Fruit fly (Drosophila melanogaster) whole organism: Measurements from ENCODE around the gene Eig71Ek.
A peak's percentile ranks its signal among the peaks of the same experiment; 100 is the strongest.

Source experiments
- CG8478 ChIP-seq: fragments of >200 bp; optimal IDR thresholded peaks from 2 replicates; lab custom pipeline; 2018; ENCODE audit warnings: inconsistent platforms
- Dll ChIP-seq: fragments of >200 bp; optimal IDR thresholded peaks from 2 replicates; lab custom pipeline; 2017
- EcR ChIP-seq, 2 experiments: fragments of >200 bp; optimal IDR thresholded peaks; 2 replicates each; lab custom pipeline; 2017; ENCODE audit warnings: missing biosample characterization in 2 of 2, missing genetic modification characterization in 2 of 2, missing genetic modification reagents in 2 of 2
- pan ChIP-seq: fragments of >200 bp; optimal IDR thresholded peaks from 2 replicates; lab custom pipeline; 2017
- psq ChIP-seq: fragments of >200 bp; optimal IDR thresholded peaks from 2 replicates; lab custom pipeline; 2017
- usp ChIP-seq: fragments of >200 bp; optimal IDR thresholded peaks from 2 replicates; lab custom pipeline; 2017; ENCODE audit warnings: missing biosample characterization, missing genetic modification characterization, mixed read lengths

Gene Eig71Ek

DNA sequence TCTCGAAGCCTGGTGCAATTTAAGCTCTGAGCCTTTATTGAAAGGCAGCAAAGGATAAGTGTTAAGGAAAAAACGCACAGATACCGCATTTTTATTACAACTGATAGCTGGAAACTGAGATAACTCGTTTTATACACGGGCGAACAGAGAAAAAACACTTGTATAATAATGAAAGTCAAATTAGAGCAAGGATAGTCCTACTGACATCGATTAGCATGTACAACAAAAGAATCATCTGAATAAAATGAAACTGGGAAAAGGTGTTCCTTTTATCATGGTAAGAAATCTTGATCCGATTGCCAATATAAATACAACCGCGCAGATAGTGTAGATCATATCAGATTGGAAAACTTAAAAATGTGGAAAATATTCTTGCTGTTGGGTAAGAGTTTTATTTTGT, at the start of gene Eig71Ek, which contains the start of gene Eig71Ej:
Eig71Ek (plus strand) TSS at position 334 of the 400 bp plus-strand sequence.
Eig71Ej (minus strand) TSS at position 101 of the 400 bp plus-strand sequence.
- TF ChIP-seq CG8478 (lab: Kevin White, UChicago): no peak
- no peak for TF ChIP-seq psq
- no peak for TF ChIP-seq pan (lab: Kevin White, UChicago)
- TF ChIP-seq EcR (GFP tag; optimal IDR thresholded peaks at IDR 0.05; lab: Kevin White, UChicago): no peak
- TF ChIP-seq Dll: no peak

DNA sequence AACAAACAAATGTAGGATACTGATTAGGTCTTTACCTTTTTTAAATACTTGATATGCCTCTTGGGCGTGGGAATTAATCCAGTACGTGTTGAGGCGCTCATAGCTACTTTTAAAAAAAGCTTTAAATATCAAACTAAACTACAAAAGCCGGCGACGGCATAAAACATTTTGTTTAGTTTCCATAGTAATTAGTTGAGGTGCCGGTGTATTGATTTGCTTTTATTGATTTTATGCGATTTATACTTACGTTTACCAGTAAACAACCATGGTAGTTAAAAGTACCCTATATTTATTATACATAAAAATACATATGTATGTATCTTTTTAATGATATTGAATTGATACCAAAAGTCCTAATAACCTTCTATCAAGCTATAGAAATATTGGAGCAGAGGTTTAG, 48.3 kb upstream of the Eig71Ek start, which contains the start of gene CG13449:
CG13449 (minus strand) TSS at position 101 of the 400 bp plus-strand sequence.
- TF ChIP-seq CG8478 (lab: Kevin White, UChicago): no peak
- TF ChIP-seq Dll: no peak
- no peak for TF ChIP-seq usp (GFP tag; lab: Kevin White, UChicago)
- no peak for TF ChIP-seq pan (lab: Kevin White, UChicago)
- no peak for TF ChIP-seq EcR (GFP tag; optimal IDR thresholded peaks at IDR 0.05; lab: Kevin White, UChicago)
- TF ChIP-seq psq: no peak

DNA sequence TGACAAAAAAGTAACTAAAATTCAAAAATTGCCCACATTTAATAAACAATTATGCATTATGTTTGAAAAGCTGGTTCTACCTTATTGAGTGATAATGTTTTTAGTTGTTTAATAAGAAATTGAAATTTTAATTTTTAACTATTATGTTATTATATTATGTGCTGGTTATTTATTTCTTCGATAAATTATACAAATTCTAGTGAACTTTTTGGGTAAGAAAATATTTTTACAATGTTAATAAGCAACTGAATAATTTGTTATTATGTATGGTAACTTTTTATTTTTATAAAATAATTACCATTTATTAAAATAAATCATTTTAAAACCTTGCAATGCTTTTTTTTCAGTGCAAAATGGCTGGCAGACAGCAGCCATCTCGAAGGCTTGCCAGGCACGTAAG, 44.6 kb upstream of the Eig71Ek start:
- no peak for TF ChIP-seq usp (GFP tag; lab: Kevin White, UChicago)
- TF ChIP-seq pan (lab: Kevin White, UChicago): no peak
- no peak for TF ChIP-seq psq
- TF ChIP-seq Dll: no peak
- TF ChIP-seq EcR (GFP tag; optimal IDR thresholded peaks at IDR 0.05; lab: Kevin White, UChicago): no peak
- no peak for TF ChIP-seq CG8478 (lab: Kevin White, UChicago)

DNA sequence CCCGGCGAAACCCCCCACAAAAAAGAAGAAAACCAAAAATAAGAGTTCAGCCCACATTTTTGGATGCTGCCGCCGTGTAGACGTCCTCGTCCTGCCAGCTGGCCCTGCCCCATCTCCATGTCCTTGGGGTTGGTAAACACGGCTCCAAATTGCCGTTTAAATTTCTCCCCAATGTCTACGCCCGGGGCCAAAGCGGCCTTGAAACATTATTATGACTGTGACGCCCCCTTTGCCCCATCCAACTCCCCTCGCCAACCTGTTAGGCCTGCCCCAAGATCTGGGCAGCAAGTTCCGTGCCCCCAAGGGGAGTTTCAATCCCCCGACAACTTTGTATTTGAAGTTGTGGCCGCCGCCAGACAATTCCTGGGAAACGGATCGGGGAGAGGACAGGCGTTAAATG, 44.1 kb upstream of the Eig71Ek start:
- TF ChIP-seq usp (GFP tag; lab: Kevin White, UChicago) (no peak), Dll (no peak)

DNA sequence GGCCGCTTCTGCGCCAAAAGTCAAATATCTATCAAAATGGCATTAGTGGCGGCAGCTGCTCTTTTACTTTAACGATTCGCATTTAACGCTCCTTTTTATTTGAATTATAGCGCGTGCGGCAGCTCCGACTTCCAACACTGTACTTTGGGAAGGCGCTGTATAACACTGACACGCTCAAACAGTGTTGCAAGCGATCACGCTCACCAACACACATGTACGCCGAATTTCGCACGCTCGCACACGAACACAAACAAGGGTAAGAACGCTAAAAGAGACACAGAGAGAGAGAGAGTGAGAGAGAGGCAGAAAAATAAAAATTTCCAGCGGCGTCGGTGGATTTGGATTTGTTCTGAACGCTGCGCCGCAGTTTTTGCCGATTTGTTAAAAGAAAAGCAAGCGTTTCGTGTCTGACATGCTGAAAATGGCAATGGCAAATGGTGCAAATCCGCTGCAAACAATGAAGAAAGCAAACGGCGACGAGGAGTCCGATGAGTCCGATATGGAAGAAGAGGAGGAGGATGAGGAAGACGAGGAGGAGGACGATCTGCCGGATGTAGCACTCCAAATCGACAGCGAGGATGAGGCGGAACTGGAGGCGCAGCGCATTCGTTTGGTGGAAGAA, 41.3 kb upstream of the Eig71Ek start, which contains the start of gene Phs:
Phs (plus strand) TSS at position 276 of the 622 bp plus-strand sequence.
- no peak for TF ChIP-seq CG8478 (lab: Kevin White, UChicago)
- no peak for TF ChIP-seq EcR (GFP tag; optimal IDR thresholded peaks at IDR 0.05; lab: Kevin White, UChicago)
- TF ChIP-seq usp (GFP tag; lab: Kevin White, UChicago): no peak
- no peak for TF ChIP-seq pan (lab: Kevin White, UChicago)
- peak; percentile 84 for TF ChIP-seq Dll
- TF ChIP-seq psq: no peak

DNA sequence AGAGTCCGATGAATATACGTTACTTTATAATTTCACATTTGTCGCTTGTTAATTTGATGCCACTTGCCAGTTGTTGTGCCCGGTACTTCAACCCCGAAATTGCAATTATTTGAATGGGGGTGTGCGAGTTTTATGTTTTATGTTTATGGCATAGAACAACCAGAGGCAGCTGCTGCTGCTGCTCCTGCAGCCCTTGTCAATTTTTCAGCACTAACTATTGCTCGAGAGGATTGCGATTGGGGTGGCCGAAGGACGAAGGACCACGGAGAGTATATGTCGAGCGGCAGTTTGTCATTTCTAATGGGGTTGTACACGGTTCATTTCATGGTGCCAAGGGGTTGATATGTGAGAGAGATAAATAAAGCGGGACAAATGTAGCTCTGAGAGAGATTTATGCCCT, 37.0 kb upstream of the Eig71Ek start:
- TF ChIP-seq psq (no peak), Dll (no peak), usp (GFP tag; lab: Kevin White, UChicago) (no peak), pan (lab: Kevin White, UChicago) (no peak), CG8478 (lab: Kevin White, UChicago) (no peak), EcR (GFP tag; optimal IDR thresholded peaks at IDR 0.05; lab: Kevin White, UChicago) (no peak)

DNA sequence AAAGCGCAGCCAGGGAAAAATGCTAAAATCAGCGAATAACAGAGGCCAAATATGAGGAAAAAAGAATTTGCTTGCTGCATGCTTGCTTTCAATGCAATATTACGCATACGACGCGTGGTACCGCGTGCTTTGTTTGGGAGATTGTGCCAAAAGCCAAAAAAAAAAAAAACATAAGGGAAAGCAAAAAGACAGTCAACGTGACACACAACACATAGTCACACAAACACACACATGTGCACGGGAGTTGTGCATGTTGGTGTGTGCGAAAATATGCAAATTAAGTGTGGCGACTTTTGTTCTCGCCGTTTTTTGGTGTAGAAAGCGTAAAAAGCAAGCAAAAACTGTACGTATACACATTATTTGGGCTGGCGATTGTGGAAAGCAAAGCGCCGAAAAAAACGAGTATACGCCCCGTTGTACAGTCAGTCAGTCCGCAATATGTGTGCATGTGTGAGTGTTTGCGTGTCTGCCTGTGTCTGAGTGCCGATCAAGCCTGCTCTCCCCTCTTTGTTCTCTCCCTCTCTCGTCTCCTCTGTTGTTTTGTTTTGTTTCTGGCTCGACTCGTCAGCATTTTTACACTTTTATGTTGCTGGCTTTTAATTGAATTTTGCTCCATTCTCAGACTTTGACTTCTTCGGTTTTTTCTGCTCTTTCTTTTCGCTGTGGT, 36.0 kb upstream of the Eig71Ek start:
- no peak for TF ChIP-seq EcR (GFP tag; optimal IDR thresholded peaks at IDR 0.05; lab: Kevin White, UChicago)
- no peak for TF ChIP-seq psq
- no peak for TF ChIP-seq usp (GFP tag; lab: Kevin White, UChicago)
- no peak for TF ChIP-seq Dll
- TF ChIP-seq CG8478 (lab: Kevin White, UChicago): no peak
- TF ChIP-seq pan (lab: Kevin White, UChicago): no peak

DNA sequence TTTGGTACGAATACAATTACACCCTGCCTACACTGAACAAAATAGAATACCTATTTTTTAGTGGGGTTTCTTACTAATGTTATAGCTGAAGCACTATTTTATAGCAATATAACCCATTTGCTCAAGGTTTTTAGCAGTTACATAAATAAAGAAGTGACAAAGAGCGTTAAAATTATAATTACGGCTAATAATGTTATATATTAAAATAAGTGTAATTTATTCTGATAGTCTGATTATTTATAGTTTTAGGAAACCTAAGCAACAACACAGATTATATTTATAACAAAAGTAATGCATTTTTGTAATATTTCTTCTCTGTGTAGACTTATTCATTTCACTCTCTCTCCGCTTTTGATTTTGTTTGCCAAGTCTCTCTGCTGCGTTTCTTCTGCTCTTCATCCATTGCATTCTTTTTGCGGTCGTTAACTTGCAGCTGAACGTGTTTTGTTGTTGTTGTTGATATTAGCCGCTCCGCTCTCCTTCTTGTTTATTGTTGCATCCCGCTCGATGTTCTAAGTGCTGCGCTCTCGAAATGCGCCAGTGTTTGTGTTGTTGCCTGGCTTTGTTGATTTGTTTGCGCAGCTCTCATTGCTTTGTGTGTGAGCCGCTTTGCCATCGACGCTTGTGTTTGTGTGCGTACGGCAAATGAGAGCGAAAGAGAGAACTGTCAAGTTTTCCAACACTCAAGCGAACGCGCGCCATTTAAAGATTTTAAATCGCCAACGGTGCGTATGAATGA, 35.2 kb upstream of the Eig71Ek start:
- TF ChIP-seq pan (lab: Kevin White, UChicago): no peak
- TF ChIP-seq CG8478 (lab: Kevin White, UChicago): no peak
- TF ChIP-seq psq: no peak
- peak; percentile 43 to 81 for TF ChIP-seq EcR (GFP tag; optimal IDR thresholded peaks at IDR 0.05; lab: Kevin White, UChicago)

DNA sequence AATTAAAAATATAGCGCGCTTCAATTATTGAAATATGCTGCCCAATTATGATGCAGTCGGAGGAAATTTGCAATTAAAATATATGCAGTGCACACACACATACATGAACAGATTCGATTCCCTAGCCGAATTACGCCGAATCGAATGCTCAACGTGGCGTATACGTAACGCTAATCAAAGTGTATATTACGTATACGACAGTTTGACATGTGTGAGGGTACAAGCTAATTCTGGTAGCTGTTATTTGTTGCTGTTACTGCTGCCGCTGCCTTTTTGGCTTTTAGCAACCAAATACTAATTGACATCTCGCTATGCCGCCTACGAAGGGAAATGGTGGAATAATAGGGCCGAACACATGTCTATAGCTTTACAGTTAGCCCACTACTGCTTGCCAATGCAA, 33.8 kb upstream of the Eig71Ek start:
- no peak for TF ChIP-seq Dll
- no peak for TF ChIP-seq CG8478 (lab: Kevin White, UChicago)
- no peak for TF ChIP-seq pan (lab: Kevin White, UChicago)
- TF ChIP-seq usp (GFP tag; lab: Kevin White, UChicago): no peak
- TF ChIP-seq EcR (GFP tag; optimal IDR thresholded peaks at IDR 0.05; lab: Kevin White, UChicago): no peak
- no peak for TF ChIP-seq psq

DNA sequence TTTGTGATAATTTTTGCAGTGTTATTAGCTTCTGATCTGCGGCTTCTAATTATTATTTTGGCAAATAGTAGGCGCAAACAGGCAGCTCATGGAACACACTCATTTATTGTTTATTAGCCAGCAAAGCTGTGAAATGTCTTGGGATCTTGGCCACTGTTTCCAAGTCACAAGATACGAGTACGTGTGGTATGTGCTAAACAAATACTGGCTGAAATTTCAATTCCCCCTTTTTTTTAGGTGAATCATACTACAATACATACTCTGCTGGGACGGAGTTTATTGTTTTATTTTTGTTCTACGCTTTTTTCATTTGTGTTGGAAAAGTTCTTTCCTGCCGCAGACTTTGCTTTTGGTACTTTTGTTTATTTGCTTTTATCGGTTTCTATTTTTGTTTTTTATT, 30.0 kb upstream of the Eig71Ek start:
- TF ChIP-seq EcR (GFP tag; optimal IDR thresholded peaks at IDR 0.05; lab: Kevin White, UChicago): no peak
- TF ChIP-seq CG8478 (lab: Kevin White, UChicago): no peak
- TF ChIP-seq usp (GFP tag; lab: Kevin White, UChicago): no peak
- no peak for TF ChIP-seq pan (lab: Kevin White, UChicago)
- TF ChIP-seq Dll: no peak
- TF ChIP-seq psq: no peak

DNA sequence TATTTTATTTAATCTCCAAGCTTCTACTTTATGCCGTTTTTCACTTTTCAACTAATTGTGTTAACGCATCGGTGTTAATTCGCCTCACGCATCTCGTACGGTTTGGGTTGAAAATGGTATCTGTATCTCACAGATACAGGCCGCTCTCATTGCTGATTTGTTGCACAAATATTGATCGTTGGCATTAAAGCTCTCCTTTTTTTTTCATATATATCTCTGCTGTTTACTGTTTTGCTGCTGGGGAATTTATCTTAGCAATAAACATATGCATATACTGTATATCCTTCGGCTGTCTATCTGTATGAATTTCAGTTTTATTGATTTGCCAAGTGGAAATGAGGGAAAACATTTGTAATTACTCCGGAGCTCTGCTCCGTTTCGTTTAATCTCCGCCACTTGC, 28.4 kb upstream of the Eig71Ek start:
- TF ChIP-seq pan (lab: Kevin White, UChicago): no peak
- no peak for TF ChIP-seq psq
- TF ChIP-seq Dll: no peak
- TF ChIP-seq EcR (GFP tag; optimal IDR thresholded peaks at IDR 0.05; lab: Kevin White, UChicago): no peak
